Worm (Caenorhabditis elegans): Measurements from ENCODE around the gene Y73C8C.3.

Gene Y73C8C.3

ce11 chrV:3119185-3119584 lies 4.1 kb downstream of the Y73C8C.3 start:
- TF ChIP-seq unc-120 (tag; optimal IDR thresholded peaks at IDR 0.05; ENCODE audit: poor library complexity, severe bottlenecking) (no peak), ztf-11 (tag; optimal IDR thresholded peaks at IDR 0.05) (no peak), M03D4.4 (tag; optimal IDR thresholded peaks at IDR 0.05) (no peak), ham-2 (GFP tag; optimal IDR thresholded peaks at IDR 0.05) (no peak), unc-62 (GFP tag; optimal IDR thresholded peaks at IDR 0.05) (no peak), nhr-28 (tag; optimal IDR thresholded peaks at IDR 0.05) (no peak), tbx-8 (GFP tag; optimal IDR thresholded peaks at IDR 0.05) (no peak), ceh-39 (tag; optimal IDR thresholded peaks at IDR 0.05) (no peak), mep-1 (tag; optimal IDR thresholded peaks at IDR 0.05) (no peak)

- TF ChIP-seq mab-5 (tag; optimal IDR thresholded peaks at IDR 0.05) (no peak), unc-62 (GFP tag; optimal IDR thresholded peaks at IDR 0.05) (no peak), ceh-43 (GFP tag; optimal IDR thresholded peaks at IDR 0.05) (no peak), lin-32 (GFP tag; optimal IDR thresholded peaks at IDR 0.05) (no peak), drap-1 (GFP tag; optimal IDR thresholded peaks at IDR 0.05) (no peak), nhr-28 (tag; optimal IDR thresholded peaks at IDR 0.05) (no peak), ces-1 (GFP tag; optimal IDR thresholded peaks at IDR 0.05) (no peak), mls-2 (tag; optimal IDR thresholded peaks at IDR 0.05) (no peak), nhr-237 (tag; optimal IDR thresholded peaks at IDR 0.05) (no peak), mep-1 (tag; optimal IDR thresholded peaks at IDR 0.05) (no peak), hlh-1 (tag; optimal IDR thresholded peaks at IDR 0.05) (no peak), ceh-83 (GFP tag; optimal IDR thresholded peaks at IDR 0.05) (no peak), tbx-8 (GFP tag; optimal IDR thresholded peaks at IDR 0.05) (no peak), ham-2 (GFP tag; optimal IDR thresholded peaks at IDR 0.05) (no peak)
These were observed 6.7 kb downstream of the Y73C8C.3 start, which contains the start of gene srt-56 for ce11 chrV:3121743-3122142. TSS of gene srt-56 (minus strand) at chrV:3121843.

ce11 chrV:3122403-3122802 lies 7.3 kb downstream of the Y73C8C.3 start:
- TF ChIP-seq zip-8 (tag; optimal IDR thresholded peaks at IDR 0.05) (no peak), blmp-1 (tag; optimal IDR thresholded peaks at IDR 0.05) (no peak), pha-4 (tag; optimal IDR thresholded peaks at IDR 0.05) (no peak), snpc-4 (tag; optimal IDR thresholded peaks at IDR 0.05) (no peak), lin-32 (GFP tag; optimal IDR thresholded peaks at IDR 0.05) (no peak), nhr-28 (tag; optimal IDR thresholded peaks at IDR 0.05) (no peak), elt-1 (tag; optimal IDR thresholded peaks at IDR 0.05; ENCODE audit: borderline replicate concordance, insufficient read depth) (no peak), cnd-1 (tag; optimal IDR thresholded peaks at IDR 0.05) (no peak), ham-2 (GFP tag; optimal IDR thresholded peaks at IDR 0.05) (no peak), mls-2 (tag; optimal IDR thresholded peaks at IDR 0.05) (no peak), flh-1 (GFP tag; optimal IDR thresholded peaks at IDR 0.05) (no peak), mab-5 (tag; optimal IDR thresholded peaks at IDR 0.05) (no peak), unc-39 (tag; optimal IDR thresholded peaks at IDR 0.05) (no peak), unc-120 (tag; optimal IDR thresholded peaks at IDR 0.05; ENCODE audit: poor library complexity, severe bottlenecking) (no peak), ces-1 (GFP tag; optimal IDR thresholded peaks at IDR 0.05) (no peak)

- TF ChIP-seq lin-32 (GFP tag; optimal IDR thresholded peaks at IDR 0.05) (no peak), nhr-28 (tag; optimal IDR thresholded peaks at IDR 0.05) (no peak), unc-62 (GFP tag; optimal IDR thresholded peaks at IDR 0.05) (no peak), drap-1 (GFP tag; optimal IDR thresholded peaks at IDR 0.05) (no peak), hlh-1 (tag; optimal IDR thresholded peaks at IDR 0.05) (no peak), pha-4 (tag; optimal IDR thresholded peaks at IDR 0.05) (no peak), ztf-11 (tag; optimal IDR thresholded peaks at IDR 0.05) (no peak)
These were observed 9.8 kb downstream of the Y73C8C.3 start, which contains the start of gene Y73C8C.12 for ce11 chrV:3124912-3125311. TSS of gene Y73C8C.12 (plus strand) at chrV:3125212.

- TF ChIP-seq lin-13 (tag; optimal IDR thresholded peaks at IDR 0.05) (no peak), pha-4 (tag; optimal IDR thresholded peaks at IDR 0.05) (no peak), nhr-237 (tag; optimal IDR thresholded peaks at IDR 0.05) (no peak), flh-1 (GFP tag; optimal IDR thresholded peaks at IDR 0.05) (no peak), ham-2 (GFP tag; optimal IDR thresholded peaks at IDR 0.05) (no peak), lin-32 (GFP tag; optimal IDR thresholded peaks at IDR 0.05) (no peak), blmp-1 (tag; optimal IDR thresholded peaks at IDR 0.05) (no peak), ceh-39 (tag; optimal IDR thresholded peaks at IDR 0.05) (no peak), mab-5 (tag; optimal IDR thresholded peaks at IDR 0.05) (no peak), nhr-2 (tag; optimal IDR thresholded peaks at IDR 0.05) (no peak), lsy-2 (tag; optimal IDR thresholded peaks at IDR 0.05) (no peak), snpc-4 (tag; optimal IDR thresholded peaks at IDR 0.05) (no peak)
These were observed 12.6 kb downstream of the Y73C8C.3 start, which contains the start of gene Y73C8C.10 for ce11 chrV:3127670-3128069. TSS of gene Y73C8C.10 (minus strand) at chrV:3127770.
